Worm (Caenorhabditis elegans): ENCODE measurements around the gene C05D11.1.

- TF ChIP-seq tbx-11 (GFP tag; IDR thresholded peaks at IDR 0.05) (no peak), flt-1 (GFP tag; IDR thresholded peaks at IDR 0.05) (0 out of 2 replicates have a peak, but pooled peaks have one; percentile 22)
Observed at ce11 chrIII:6464113-6464571, 27.7 kb downstream of the C05D11.1 start.
